Worm (Caenorhabditis elegans): Measurements from ENCODE around the gene T25F10.1.

- TF ChIP-seq ztf-4 (tag; optimal IDR thresholded peaks at IDR 0.05) = no peak
- TF ChIP-seq irx-1 (tag; optimal IDR thresholded peaks at IDR 0.05) = no peak
- no peak for TF ChIP-seq efl-3 (GFP tag; optimal IDR thresholded peaks at IDR 0.05)
- no peak for TF ChIP-seq ama-1 (optimal IDR thresholded peaks at IDR 0.05)
- TF ChIP-seq lin-39 (tag; optimal IDR thresholded peaks at IDR 0.05) = no peak
- TF ChIP-seq lin-13 (GFP tag; optimal IDR thresholded peaks at IDR 0.05) = no peak
- TF ChIP-seq sox-4 (tag; optimal IDR thresholded peaks at IDR 0.05) = no peak
- TF ChIP-seq zag-1 (tag; optimal IDR thresholded peaks at IDR 0.05) = no peak
- no peak for TF ChIP-seq unc-130 (tag; optimal IDR thresholded peaks at IDR 0.05)
- TF ChIP-seq C04F5.9 (tag; optimal IDR thresholded peaks at IDR 0.05) = no peak
These were observed 11.9 kb downstream of the T25F10.1 start, which contains the start of gene ZC404.15 for ce11 chrV:6780166-6780565.
